Worm (Caenorhabditis elegans): ENCODE data around the gene cpt-6.

The cpt-6 gene

DNA sequence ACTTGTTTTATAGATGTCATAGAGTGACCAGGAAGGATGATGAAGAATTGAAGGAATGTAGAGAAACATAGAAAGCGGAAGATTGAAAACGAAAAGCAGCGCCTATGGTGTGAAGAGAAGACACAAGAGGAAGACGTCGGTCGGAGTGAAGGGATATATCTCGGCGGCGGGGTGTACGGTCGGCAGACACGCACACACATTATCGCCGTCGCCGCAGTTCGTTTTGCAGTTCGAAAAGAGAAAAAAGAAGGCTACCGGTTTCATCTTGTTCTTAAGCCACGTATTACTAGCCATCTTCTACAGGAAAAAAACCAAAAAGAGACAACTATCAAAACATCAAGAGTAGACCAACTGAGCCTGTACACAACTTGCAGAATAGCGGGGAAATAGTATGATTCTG is 19.6 kb upstream of the cpt-6 start:
- TF ChIP-seq mxl-3 (GFP tag; optimal IDR thresholded peaks at IDR 0.05) (peak; percentile 63), hlh-11 (tag; optimal IDR thresholded peaks at IDR 0.05) (peak; percentile 29), rbr-2 (tag; optimal IDR thresholded peaks at IDR 0.05) (no peak), lin-38 (GFP tag; IDR thresholded peaks at IDR 0.05) (peak; percentile 17; the same call in 1 of the 2 replicates), nhr-28 (tag; optimal IDR thresholded peaks at IDR 0.05) (peak; percentile 6), pqm-1 (tag; optimal IDR thresholded peaks at IDR 0.05) (no peak), nhr-48 (tag; optimal IDR thresholded peaks at IDR 0.05) (peak; percentile 2), ceh-62 (tag; optimal IDR thresholded peaks at IDR 0.05) (no peak), lin-1 (GFP tag; IDR thresholded peaks at IDR 0.05) (no peak), nhr-111 (GFP tag; optimal IDR thresholded peaks at IDR 0.05) (no peak), set-16 (GFP tag; IDR thresholded peaks at IDR 0.05) (0 out of 2 replicates have a peak, but pooled peaks have one; percentile 8), ctbp-1 (GFP tag; IDR thresholded peaks at IDR 0.05) (0 out of 2 replicates have a peak, but pooled peaks have one; percentile 7)

ce11 chrV:6511121-6511520 is 17.4 kb upstream of the cpt-6 start, which contains the start of gene ubh-1:
ubh-1 (minus strand) TSS chrV:6511409.
- TF ChIP-seq fkh-10 (GFP tag; optimal IDR thresholded peaks at IDR 0.05) (no peak), aha-1 (tag) (no peak), cey-2 (tag; optimal IDR thresholded peaks at IDR 0.05; ENCODE audit: borderline replicate concordance, insufficient read depth) (no peak), lin-38 (GFP tag; IDR thresholded peaks at IDR 0.05) (no peak), duxl-1 (tag; optimal IDR thresholded peaks at IDR 0.05; ENCODE audit: poor library complexity) (no peak), dmd-8 (GFP tag; IDR thresholded peaks at IDR 0.05) (no peak), daf-19 (GFP tag; conservative IDR thresholded peaks at IDR 0.05) (no peak), unc-62 (GFP tag; optimal IDR thresholded peaks at IDR 0.05 in 1 of 2) (peak in 1 of 2 experiments; percentile 96), unc-62 (tag; optimal IDR thresholded peaks at IDR 0.05) (no peak), mes-2 (tag; optimal IDR thresholded peaks at IDR 0.05; ENCODE audit: poor library complexity, severe bottlenecking) (peak; percentile 25), zag-1 (tag; optimal IDR thresholded peaks at IDR 0.05) (no peak), zfp-3 (GFP tag; conservative IDR thresholded peaks at IDR 0.05) (no peak), spr-1 (tag; optimal IDR thresholded peaks at IDR 0.05) (no peak), ztf-11 (tag; optimal IDR thresholded peaks at IDR 0.05) (no peak), rbr-2 (tag; optimal IDR thresholded peaks at IDR 0.05) (no peak), hlh-30 (tag; optimal IDR thresholded peaks at IDR 0.05; ENCODE audit: insufficient read depth) (no peak), zip-2 (tag; optimal IDR thresholded peaks at IDR 0.05) (no peak), ces-1 (GFP tag; optimal IDR thresholded peaks at IDR 0.05) (no peak), nhr-77 (tag; optimal IDR thresholded peaks at IDR 0.05) (no peak), nhr-28 (tag; optimal IDR thresholded peaks at IDR 0.05) (no peak), zfp-2 (tag; optimal IDR thresholded peaks at IDR 0.05) (no peak), unc-39 (tag; optimal IDR thresholded peaks at IDR 0.05) (no peak), T26A8.4 (GFP tag; IDR thresholded peaks at IDR 0.05) (peak; percentile 46)

- no peak for TF ChIP-seq ztf-11 (tag; optimal IDR thresholded peaks at IDR 0.05)
- no peak for TF ChIP-seq lin-29 (GFP tag; IDR thresholded peaks at IDR 0.05)
- peak in 1 of 2 experiments; percentile 44 for TF ChIP-seq lsy-2 (tag; optimal IDR thresholded peaks at IDR 0.05)
- TF ChIP-seq ama-1 (optimal IDR thresholded peaks at IDR 0.05) = no peak
- TF ChIP-seq mdl-1 (tag; optimal IDR thresholded peaks at IDR 0.05) = no peak
These were observed 16.9 kb upstream of the cpt-6 start for ce11 chrV:6510622-6511021.

DNA sequence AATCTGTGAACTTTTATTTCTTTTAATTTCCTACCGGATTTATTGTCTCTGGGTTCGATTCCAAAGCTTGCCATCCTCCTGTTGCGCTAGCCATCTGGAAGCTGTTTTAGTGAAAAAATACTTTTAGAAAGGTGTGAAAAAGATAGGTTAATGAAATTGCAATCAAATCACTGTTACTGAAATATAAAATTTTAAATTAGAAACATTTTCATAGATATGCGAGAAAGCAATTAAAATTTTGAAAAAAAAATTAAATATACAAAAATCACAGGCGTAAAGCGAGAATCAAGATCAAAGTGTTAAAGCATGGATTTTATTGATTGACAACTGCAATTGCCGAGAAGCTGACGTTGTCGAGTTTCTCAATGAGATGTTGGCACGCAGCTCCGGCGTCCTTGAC is 16.0 kb upstream of the cpt-6 start, which contains the start of gene ubh-2:
Gene ubh-2, minus strand, starts transcription at position 101 of the 400 bp plus-strand sequence.
- no peak for TF ChIP-seq lir-3 (tag; optimal IDR thresholded peaks at IDR 0.05)
- no peak for TF ChIP-seq tra-1 (GFP tag; IDR thresholded peaks at IDR 0.05)
- TF ChIP-seq mdt-29 (GFP tag; IDR thresholded peaks at IDR 0.05) = no peak
- TF ChIP-seq nhr-42 (GFP tag; IDR thresholded peaks at IDR 0.05) = no peak
- no peak for TF ChIP-seq attf-4 (tag; optimal IDR thresholded peaks at IDR 0.05)
- TF ChIP-seq ztf-7 (tag; optimal IDR thresholded peaks at IDR 0.05) = no peak
- TF ChIP-seq aha-1 (tag) = no peak
- TF ChIP-seq rbr-2 (tag; optimal IDR thresholded peaks at IDR 0.05) = no peak
- TF ChIP-seq nhr-77 (tag; optimal IDR thresholded peaks at IDR 0.05) = no peak
- no peak for TF ChIP-seq hlh-11 (tag; optimal IDR thresholded peaks at IDR 0.05)
- no peak for TF ChIP-seq dmd-9 (GFP tag; IDR thresholded peaks at IDR 0.05)
- TF ChIP-seq lin-13 (GFP tag; optimal IDR thresholded peaks at IDR 0.05) = no peak
- TF ChIP-seq nhr-48 (tag; optimal IDR thresholded peaks at IDR 0.05) = no peak
- TF ChIP-seq nhr-6 (tag; optimal IDR thresholded peaks at IDR 0.05) = no peak
- TF ChIP-seq nhr-237 (tag; optimal IDR thresholded peaks at IDR 0.05) = no peak
- TF ChIP-seq mxl-3 (GFP tag; optimal IDR thresholded peaks at IDR 0.05) = no peak
- no peak for TF ChIP-seq T20F7.1 (GFP tag; optimal IDR thresholded peaks at IDR 0.05)

Data from whole organism, L4 larva.